Fruit fly (Drosophila melanogaster): Measurements from ENCODE around the gene CG14621.

CG14621 gene

DNA sequence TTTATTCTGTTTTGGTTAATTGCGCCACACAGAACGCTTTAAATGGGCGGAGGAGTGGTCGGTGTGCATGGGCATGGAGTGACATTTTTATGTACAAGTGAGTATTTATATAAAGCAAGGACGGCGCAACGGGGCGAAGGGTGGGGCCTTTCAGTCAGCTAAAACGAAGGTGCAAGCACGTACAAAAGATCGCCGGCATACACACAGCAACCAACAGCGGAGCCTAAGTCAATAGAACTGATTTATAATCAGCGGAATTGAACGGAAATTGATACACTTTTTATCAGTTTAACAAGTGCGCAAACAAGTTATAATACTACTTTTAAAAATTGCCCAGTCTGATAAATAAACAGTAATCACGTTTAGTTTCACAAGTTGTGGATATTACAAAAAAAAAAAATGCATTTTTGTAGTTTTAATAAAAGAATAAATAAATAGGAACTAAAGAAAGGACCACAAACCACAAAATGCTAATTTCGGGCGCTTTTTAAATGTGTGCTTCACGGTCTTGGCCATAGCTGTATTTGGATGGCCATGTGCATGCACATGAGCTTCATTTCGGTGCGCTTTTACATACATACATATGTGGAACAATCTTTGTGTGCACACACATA is 35.3 kb downstream of the CG14621 start (continued):
- TF ChIP-seq B-H2 (GFP tag; optimal IDR thresholded peaks at IDR 0.05) = no peak
- no peak for TF ChIP-seq CG8765 (GFP tag; IDR thresholded peaks at IDR 0.05)
- TF ChIP-seq CG10147 (GFP tag; optimal IDR thresholded peaks at IDR 0.05) = no peak
- TF ChIP-seq Dll (GFP tag; IDR thresholded peaks at IDR 0.05; ENCODE audit: partially characterized antibody) = no peak
- no peak for TF ChIP-seq knrl (GFP tag; IDR thresholded peaks at IDR 0.05; ENCODE audit: partially characterized antibody)
- peak; percentile 77 for TF ChIP-seq Med (GFP tag)
- no peak for TF ChIP-seq CG4282 (GFP tag; optimal IDR thresholded peaks at IDR 0.05)
- TF ChIP-seq CG3726 (GFP tag; IDR thresholded peaks at IDR 0.05) = no peak
- TF ChIP-seq HLH4C (GFP tag; IDR thresholded peaks at IDR 0.05; ENCODE audit: partially characterized antibody) = no peak
- no peak for TF ChIP-seq so (GFP tag; IDR thresholded peaks at IDR 0.05)
- TF ChIP-seq HLHmδ (GFP tag; optimal IDR thresholded peaks at IDR 0.05) = no peak
- peak; percentile 41 for TF ChIP-seq CG2678 (tag; optimal IDR thresholded peaks at IDR 0.05)
- TF ChIP-seq pros (GFP tag; optimal IDR thresholded peaks at IDR 0.05) = no peak
- no peak for TF ChIP-seq CG33557 (GFP tag; optimal IDR thresholded peaks at IDR 0.05)
- no peak for TF ChIP-seq dmrt11E (tag; optimal IDR thresholded peaks at IDR 0.05)
- TF ChIP-seq C15 (GFP tag; IDR thresholded peaks at IDR 0.05) = no peak
- TF ChIP-seq CG10654 (GFP tag; optimal IDR thresholded peaks at IDR 0.05) = no peak
- TF ChIP-seq jigr1 (GFP tag; IDR thresholded peaks at IDR 0.05) = no peak
- TF ChIP-seq eyg (GFP tag; optimal IDR thresholded peaks at IDR 0.05) = no peak
- no peak for TF ChIP-seq ara (GFP tag; IDR thresholded peaks at IDR 0.05)
- no peak for TF ChIP-seq CG15073 (GFP tag; optimal IDR thresholded peaks at IDR 0.05)
- no peak for TF ChIP-seq ato (GFP tag; IDR thresholded peaks at IDR 0.05; ENCODE audit: partially characterized antibody)
- no peak for TF ChIP-seq CG7987 (GFP tag; optimal IDR thresholded peaks at IDR 0.05)
- TF ChIP-seq oc (tag; optimal IDR thresholded peaks at IDR 0.05) = no peak
- no peak for TF ChIP-seq nau (GFP tag; optimal IDR thresholded peaks at IDR 0.05)
- TF ChIP-seq CG8478 (optimal IDR thresholded peaks at IDR 0.05) = no peak
- no peak for TF ChIP-seq Bgb (GFP tag; IDR thresholded peaks at IDR 0.05; ENCODE audit: partially characterized antibody)
- TF ChIP-seq ewg (GFP tag; optimal IDR thresholded peaks at IDR 0.05) = peak; percentile 22
- TF ChIP-seq Sox102F (GFP tag; optimal IDR thresholded peaks at IDR 0.05) = peak; percentile 56
- no peak for TF ChIP-seq CG18619 (GFP tag; optimal IDR thresholded peaks at IDR 0.05)
- no peak for TF ChIP-seq mam (GFP tag; optimal IDR thresholded peaks at IDR 0.05)
- TF ChIP-seq CG17612 (GFP tag; IDR thresholded peaks at IDR 0.05) = no peak
- no peak for TF ChIP-seq kay (GFP tag; optimal IDR thresholded peaks at IDR 0.05)
- TF ChIP-seq CG1792 (GFP tag; optimal IDR thresholded peaks at IDR 0.05) = no peak
- TF ChIP-seq CG18011 (GFP tag; optimal IDR thresholded peaks at IDR 0.05) = no peak
- TF ChIP-seq Sry-β (GFP tag; optimal IDR thresholded peaks at IDR 0.05) = no peak
- TF ChIP-seq Elba2 (GFP tag; optimal IDR thresholded peaks at IDR 0.05) = no peak
- no peak for TF ChIP-seq pan (optimal IDR thresholded peaks at IDR 0.05)
- TF ChIP-seq pan (GFP tag; optimal IDR thresholded peaks at IDR 0.05 in 1 of 2, IDR thresholded peaks at IDR 0.05 in 1 of 2) = no peak
- 0 out of 2 replicates have a peak, but pooled peaks have one; percentile 38 for TF ChIP-seq CG11696 (GFP tag; IDR thresholded peaks at IDR 0.05)
- TF ChIP-seq Blimp-1 (GFP tag; optimal IDR thresholded peaks at IDR 0.05) = no peak
- no peak for TF ChIP-seq CG32772 (GFP tag; IDR thresholded peaks at IDR 0.05)
- TF ChIP-seq sc (optimal IDR thresholded peaks at IDR 0.05) = no peak
- TF ChIP-seq sc (GFP tag; optimal IDR thresholded peaks at IDR 0.05) = no peak
- TF ChIP-seq run (tag; optimal IDR thresholded peaks at IDR 0.05) = no peak
- no peak for TF ChIP-seq CG7271 (tag; optimal IDR thresholded peaks at IDR 0.05)
- no peak for TF ChIP-seq NK7.1 (GFP tag; optimal IDR thresholded peaks at IDR 0.05)
- no peak for TF ChIP-seq Hsf (GFP tag; optimal IDR thresholded peaks at IDR 0.05)
- TF ChIP-seq CG17186 (GFP tag; optimal IDR thresholded peaks at IDR 0.05) = no peak
- peak; percentile 28; the same call in 1 of the 2 replicates for TF ChIP-seq CG31441 (GFP tag; IDR thresholded peaks at IDR 0.05)
- no peak for TF ChIP-seq Spps (tag; optimal IDR thresholded peaks at IDR 0.05)
